Worm (Caenorhabditis elegans) whole organism, L3 larva: ENCODE data around the gene str-37.

Experiments used
- R02D3.7 ChIP-seq: fragments of 150-350 bp; optimal IDR thresholded peaks from 2 replicates; lab custom pipeline; 2014; ENCODE audit warnings: missing biosample characterization, missing genetic modification characterization
- ZK546.5 ChIP-seq: sonication (generic microtip); optimal IDR thresholded peaks from 2 replicates; lab custom pipeline; 2017; ENCODE audit warnings: missing biosample characterization, missing genetic modification characterization
- aly-2 ChIP-seq: fragments of 150-350 bp; optimal IDR thresholded peaks from 2 replicates; lab custom pipeline; 2014; ENCODE audit warnings: missing biosample characterization, missing genetic modification characterization
- ama-1 ChIP-seq: fragments of 150-350 bp; optimal IDR thresholded peaks from 2 replicates; lab custom pipeline; 2018
- ceh-28 ChIP-seq: fragments of 150-350 bp; optimal IDR thresholded peaks from 2 replicates; lab custom pipeline; 2014; ENCODE audit warnings: missing biosample characterization, missing genetic modification reagents, missing genetic modification characterization
- ceh-82 ChIP-seq: fragments of 150-350 bp; optimal IDR thresholded peaks from 2 replicates; lab custom pipeline; 2014; ENCODE audit warnings: missing biosample characterization, missing genetic modification characterization
- ceh-9 ChIP-seq: sonication (generic microtip); optimal IDR thresholded peaks from 2 replicates; lab custom pipeline; 2018; ENCODE audit warnings: missing biosample characterization, missing genetic modification characterization
- daf-12 ChIP-seq: fragments of 150-350 bp; optimal IDR thresholded peaks from 2 replicates; lab custom pipeline; 2014; ENCODE audit warnings: missing biosample characterization, missing genetic modification reagents, missing genetic modification characterization
- egl-5 ChIP-seq: fragments of 150-350 bp; optimal IDR thresholded peaks from 2 replicates; lab custom pipeline; 2017; ENCODE audit warnings: missing biosample characterization, missing genetic modification reagents, missing genetic modification characterization, inconsistent platforms
- elt-1 ChIP-seq: fragments of 150-350 bp; optimal IDR thresholded peaks from 2 replicates; lab custom pipeline; 2014; ENCODE audit warnings: missing biosample characterization, missing genetic modification characterization
- elt-2 ChIP-seq: sonication (generic microtip); optimal IDR thresholded peaks from 2 replicates; lab custom pipeline; 2016; ENCODE audit warnings: missing genetic modification reagents, mild to moderate bottlenecking, missing genetic modification characterization, missing compliant biosample characterization
- fkh-10 ChIP-seq: sonication (generic microtip); optimal IDR thresholded peaks from 2 replicates; lab custom pipeline; 2017; ENCODE audit warnings: missing biosample characterization, missing genetic modification reagents, missing genetic modification characterization
- fkh-2 ChIP-seq: fragments of 150-350 bp; optimal IDR thresholded peaks from 2 replicates; lab custom pipeline; 2014; ENCODE audit warnings: missing biosample characterization, missing genetic modification reagents, missing genetic modification characterization
- fos-1 ChIP-seq: fragments of 150-350 bp; optimal IDR thresholded peaks from 2 replicates; lab custom pipeline; 2014; ENCODE audit warnings: missing biosample characterization, missing genetic modification characterization
- hmg-11 ChIP-seq: sonication (generic microtip); optimal IDR thresholded peaks from 2 replicates; lab custom pipeline; 2016; ENCODE audit warnings: missing genetic modification characterization, missing compliant biosample characterization
- jun-1 ChIP-seq: fragments of 150-350 bp; optimal IDR thresholded peaks from 2 replicates; lab custom pipeline; 2014; ENCODE audit warnings: missing biosample characterization, missing genetic modification reagents, missing genetic modification characterization
- lin-15B ChIP-seq: fragments of 150-350 bp; optimal IDR thresholded peaks from 2 replicates; lab custom pipeline; 2014; ENCODE audit warnings: missing biosample characterization, missing genetic modification characterization
- lsy-12 ChIP-seq: sonication (generic microtip); optimal IDR thresholded peaks from 2 replicates; lab custom pipeline; 2016; ENCODE audit warnings: mild to moderate bottlenecking, missing genetic modification characterization, missing compliant biosample characterization
- mdl-1 ChIP-seq: fragments of 150-350 bp; optimal IDR thresholded peaks from 2 replicates; lab custom pipeline; 2014; ENCODE audit warnings: missing biosample characterization, missing genetic modification characterization
- mml-1 ChIP-seq: fragments of 150-350 bp; sonication (generic microtip); optimal IDR thresholded peaks from 3 replicates; lab custom pipeline; 2014; ENCODE audit warnings: missing biosample characterization, missing genetic modification characterization
- nfya-1 ChIP-seq: sonication (generic microtip); optimal IDR thresholded peaks from 2 replicates; lab custom pipeline; 2017; ENCODE audit warnings: missing genetic modification characterization, mild to moderate bottlenecking, missing compliant biosample characterization, antibody characterized with exemption, moderate library complexity; ENCODE audit not compliant: insufficient read depth
- nhr-11 ChIP-seq: fragments of 150-350 bp; optimal IDR thresholded peaks from 2 replicates; lab custom pipeline; 2014; ENCODE audit warnings: missing biosample characterization, missing genetic modification characterization
- nhr-12 ChIP-seq: fragments of 150-350 bp; optimal IDR thresholded peaks from 2 replicates; lab custom pipeline; 2014; ENCODE audit warnings: missing biosample characterization, missing genetic modification characterization
- nhr-23 ChIP-seq: fragments of 150-350 bp; optimal IDR thresholded peaks from 2 replicates; lab custom pipeline; 2014; ENCODE audit warnings: missing biosample characterization, missing genetic modification reagents, missing genetic modification characterization
- nhr-237 ChIP-seq: fragments of 150-350 bp; optimal IDR thresholded peaks from 2 replicates; lab custom pipeline; 2014; ENCODE audit warnings: missing biosample characterization, missing genetic modification characterization
- nhr-25 ChIP-seq: sonication (generic microtip); optimal IDR thresholded peaks from 2 replicates; lab custom pipeline; 2017; ENCODE audit warnings: missing biosample characterization, missing genetic modification characterization
- nhr-28 ChIP-seq: fragments of 150-350 bp; optimal IDR thresholded peaks from 2 replicates; lab custom pipeline; 2014; ENCODE audit warnings: missing biosample characterization, missing genetic modification characterization
- nhr-43 ChIP-seq: sonication (generic microtip); optimal IDR thresholded peaks from 2 replicates; lab custom pipeline; 2016; ENCODE audit warnings: mild to moderate bottlenecking, missing genetic modification characterization, missing compliant biosample characterization; ENCODE audit not compliant: poor library complexity, severe bottlenecking
- nhr-67 ChIP-seq: fragments of 150-350 bp; optimal IDR thresholded peaks from 2 replicates; lab custom pipeline; 2014; ENCODE audit warnings: missing biosample characterization, missing genetic modification characterization
- nhr-76 ChIP-seq: fragments of 150-350 bp; sonication (generic microtip); optimal IDR thresholded peaks from 5 replicates; lab custom pipeline; 2014; ENCODE audit warnings: missing biosample characterization, missing genetic modification characterization
- nhr-77 ChIP-seq: fragments of 150-350 bp; optimal IDR thresholded peaks from 2 replicates; lab custom pipeline; 2014; ENCODE audit warnings: missing biosample characterization, missing genetic modification characterization
- pha-4 ChIP-seq: fragments of 150-350 bp; optimal IDR thresholded peaks from 2 replicates; lab custom pipeline; 2014; ENCODE audit warnings: missing biosample characterization, missing genetic modification reagents, missing genetic modification characterization
- pqm-1 ChIP-seq: fragments of 150-350 bp; optimal IDR thresholded peaks from 2 replicates; lab custom pipeline; 2017; ENCODE audit warnings: missing biosample characterization, missing genetic modification characterization, inconsistent platforms
- sea-2 ChIP-seq: fragments of 150-350 bp; sonication (generic microtip); optimal IDR thresholded peaks from 4 replicates; lab custom pipeline; 2014; ENCODE audit warnings: missing biosample characterization, missing genetic modification reagents, missing genetic modification characterization
- tbx-2 ChIP-seq: sonication (generic microtip); optimal IDR thresholded peaks from 2 replicates; lab custom pipeline; 2016; ENCODE audit warnings: mild to moderate bottlenecking, missing genetic modification characterization, missing compliant biosample characterization
- unc-39 ChIP-seq: sonication (generic microtip); optimal IDR thresholded peaks from 4 replicates; lab custom pipeline; 2017; ENCODE audit warnings: missing biosample characterization, missing genetic modification characterization
- unc-62 ChIP-seq: fragments of 150-350 bp; sonication (generic microtip); optimal IDR thresholded peaks from 4 replicates; lab custom pipeline; 2014; ENCODE audit warnings: missing biosample characterization, missing genetic modification reagents, missing genetic modification characterization
- zag-1 ChIP-seq: fragments of 150-350 bp; optimal IDR thresholded peaks from 2 replicates; lab custom pipeline; 2014; ENCODE audit warnings: missing biosample characterization, missing genetic modification characterization
- ztf-11 ChIP-seq: fragments of 150-350 bp; optimal IDR thresholded peaks from 2 replicates; lab custom pipeline; 2014; ENCODE audit warnings: missing biosample characterization, missing genetic modification characterization

Gene str-37

DNA sequence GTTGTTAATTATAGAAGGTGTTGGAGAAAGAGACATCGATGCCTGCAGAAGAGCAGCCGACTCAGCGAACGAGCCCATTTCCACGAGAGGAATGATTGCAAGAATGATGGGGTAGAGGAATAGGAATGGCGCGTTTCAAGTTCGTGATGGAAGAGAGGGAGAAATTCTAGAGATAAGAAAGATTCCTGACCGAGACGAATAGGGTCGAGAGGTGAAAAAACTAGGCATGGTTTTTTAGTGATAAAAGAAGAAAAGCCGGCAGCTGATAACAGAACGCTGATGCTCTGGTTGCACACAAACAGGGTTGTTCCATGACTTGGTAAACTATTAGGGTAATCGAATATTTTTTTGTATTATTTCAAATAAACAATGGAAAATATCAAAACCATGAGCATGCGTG lies 45.3 kb downstream of the str-37 start:
- TF ChIP-seq unc-62 (GFP tag; lab: Kevin White, UChicago) (no peak), ceh-82 (no peak), elt-2 (tag; lab: Kevin White, UChicago) (peak; percentile 93), daf-12 (tag; lab: Kevin White, UChicago) (no peak), ama-1 (lab: Kevin White, UChicago) (no peak), ceh-28 (no peak), hmg-11 (tag; lab: Kevin White, UChicago) (no peak), pqm-1 (tag; lab: Kevin White, UChicago) (peak; percentile 66), nhr-23 (no peak), ceh-9 (tag; lab: Kevin White, UChicago) (no peak), ztf-11 (tag; lab: Kevin White, UChicago) (no peak), nhr-12 (no peak)

DNA sequence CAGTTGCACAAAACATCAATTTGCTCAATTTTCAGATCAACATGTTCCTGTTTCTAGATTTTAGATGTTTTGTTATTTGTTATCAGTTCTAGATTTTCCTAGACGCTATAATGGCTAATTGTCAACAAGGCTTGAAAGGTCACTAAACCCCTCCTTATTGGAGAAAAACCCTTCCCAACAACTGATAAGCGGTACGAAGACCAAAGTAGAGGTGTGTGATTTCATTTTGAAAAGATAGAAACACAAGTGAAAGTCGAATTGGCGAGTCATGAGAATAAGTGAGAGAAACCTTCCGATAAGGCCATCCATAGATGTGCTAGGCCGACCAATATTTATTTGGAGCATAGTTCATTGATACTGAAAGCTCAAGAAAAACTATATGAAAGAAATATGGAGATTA lies 46.1 kb downstream of the str-37 start:
- TF ChIP-seq pqm-1 (tag; lab: Kevin White, UChicago) = peak; percentile 70
- TF ChIP-seq fkh-2 = no peak
- no peak for TF ChIP-seq elt-1 (tag; lab: Kevin White, UChicago)
- no peak for TF ChIP-seq nhr-67 (tag; lab: Kevin White, UChicago)
- TF ChIP-seq ZK546.5 = no peak
- no peak for TF ChIP-seq tbx-2 (tag; lab: Kevin White, UChicago)
- TF ChIP-seq ceh-9 (tag; lab: Kevin White, UChicago) = no peak
- TF ChIP-seq pha-4 (tag; lab: Kevin White, UChicago) = peak; percentile 64
- TF ChIP-seq unc-39 (tag; lab: Kevin White, UChicago) = no peak
- peak; percentile 67 for TF ChIP-seq nhr-23
- TF ChIP-seq hmg-11 (tag; lab: Kevin White, UChicago) = no peak
- TF ChIP-seq aly-2 (tag; lab: Kevin White, UChicago) = no peak
- TF ChIP-seq nhr-11 (tag; lab: Kevin White, UChicago) = no peak
- TF ChIP-seq nhr-237 (tag; lab: Kevin White, UChicago) = no peak
- TF ChIP-seq lsy-12 (tag; lab: Kevin White, UChicago) = no peak
- TF ChIP-seq unc-62 (GFP tag; lab: Kevin White, UChicago) = no peak
- no peak for TF ChIP-seq nhr-25 (tag; lab: Kevin White, UChicago)
- TF ChIP-seq nhr-12 = no peak
- TF ChIP-seq nhr-28 (tag; lab: Kevin White, UChicago) = no peak
- no peak for TF ChIP-seq R02D3.7 (tag; lab: Kevin White, UChicago)
- peak; percentile 98 for TF ChIP-seq elt-2 (tag; lab: Kevin White, UChicago)
- no peak for TF ChIP-seq ceh-82
- no peak for TF ChIP-seq fkh-10 (GFP tag; lab: Kevin White, UChicago)
- no peak for TF ChIP-seq lin-15B (tag; lab: Kevin White, UChicago)
- TF ChIP-seq jun-1 = peak; percentile 62
- TF ChIP-seq zag-1 (tag; lab: Kevin White, UChicago) = no peak
- TF ChIP-seq, all 47 proteins: peak for 5

DNA sequence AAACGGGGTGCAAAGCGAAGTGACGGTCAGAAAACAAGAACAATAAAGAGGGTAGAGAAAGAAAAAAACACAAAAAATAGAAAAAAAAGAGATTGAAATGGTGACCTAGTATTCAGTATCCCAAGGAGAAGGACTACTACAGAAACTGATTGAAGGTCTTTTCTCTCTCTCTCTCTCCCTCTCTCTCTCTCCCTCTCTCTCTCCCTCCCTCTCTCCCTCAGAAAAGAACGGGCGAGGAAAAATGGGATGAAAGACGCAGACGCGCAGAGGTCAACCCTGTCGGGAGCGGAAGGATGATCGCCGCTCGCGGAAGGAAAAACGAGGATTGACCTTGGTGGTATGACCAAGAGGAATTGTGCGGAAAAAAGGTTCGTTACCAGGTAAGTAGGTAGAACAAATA lies 47.0 kb downstream of the str-37 start:
- TF ChIP-seq hmg-11 (tag; lab: Kevin White, UChicago) (no peak), nhr-43 (tag; lab: Kevin White, UChicago) (peak; percentile 49), elt-2 (tag; lab: Kevin White, UChicago) (peak; percentile 31), lsy-12 (tag; lab: Kevin White, UChicago) (peak; percentile 18), tbx-2 (tag; lab: Kevin White, UChicago) (peak; percentile 6), ztf-11 (tag; lab: Kevin White, UChicago) (no peak), nfya-1 (tag; lab: Kevin White, UChicago) (no peak), nhr-28 (tag; lab: Kevin White, UChicago) (no peak), sea-2 (GFP tag; lab: Kevin White, UChicago) (no peak), mdl-1 (tag; lab: Kevin White, UChicago) (no peak), nhr-23 (peak; percentile 95), nhr-25 (tag; lab: Kevin White, UChicago) (peak; percentile 93), ceh-9 (tag; lab: Kevin White, UChicago) (no peak), fkh-10 (GFP tag; lab: Kevin White, UChicago) (no peak), fos-1 (tag; lab: Kevin White, UChicago) (no peak), fkh-2 (no peak), nhr-77 (tag; lab: Kevin White, UChicago) (no peak), ceh-28 (peak; percentile 56), mml-1 (tag; lab: Kevin White, UChicago) (no peak), ama-1 (lab: Kevin White, UChicago) (no peak), jun-1 (peak; percentile 16), daf-12 (tag; lab: Kevin White, UChicago) (no peak), nhr-76 (tag; lab: Kevin White, UChicago) (no peak), egl-5 (tag; lab: Kevin White, UChicago) (no peak)
- TF ChIP-seq, all 47 proteins: peak for 8
